Fruit fly (Drosophila melanogaster) whole organism, embryonic: Measurements from ENCODE around the gene Sumo.
A peak's percentile ranks its signal among the peaks of the same experiment; 100 is the strongest.

Experiments used
- Awh ChIP-seq: fragments of 200-800 bp; sonication (Bioruptor generic); IDR thresholded peaks from 2 replicates; pipeline ENCODE4, ENCODE4 v1.3.6; 2022; ENCODE audit warnings: missing biosample characterization, missing genetic modification characterization
- BEAF-32 ChIP-seq: fragments of 200-800 bp; sonication (Bioruptor generic); optimal IDR thresholded peaks from 3 replicates; lab custom pipeline; 2017; ENCODE audit warnings: missing biosample characterization, missing genetic modification characterization, mild to moderate bottlenecking, moderate library complexity, missing genetic modification reagents
- Bgb ChIP-seq: fragments of 200-800 bp; sonication (Bioruptor generic); IDR thresholded peaks from 2 replicates; pipeline ENCODE4 v1.3.6; 2022; ENCODE audit warnings: missing biosample characterization, missing genetic modification characterization; ENCODE audit not compliant: partially characterized antibody
- CG10274 ChIP-seq: fragments of 200-800 bp; sonication (Bioruptor generic); optimal IDR thresholded peaks from 3 replicates; lab custom pipeline; 2017; ENCODE audit warnings: missing biosample characterization, mild to moderate bottlenecking, missing genetic modification characterization
- CG10979 ChIP-seq: fragments of 200-800 bp; sonication (Bioruptor generic); optimal IDR thresholded peaks from 2 replicates; lab custom pipeline; 2018; ENCODE audit warnings: missing biosample characterization, mild to moderate bottlenecking, missing genetic modification characterization, moderate library complexity
- CG14710 ChIP-seq: fragments of 200-800 bp; sonication (Bioruptor generic); optimal IDR thresholded peaks from 3 replicates; lab custom pipeline; 2019; ENCODE audit warnings: missing biosample characterization, mild to moderate bottlenecking, missing genetic modification characterization, moderate library complexity
- CG14965 ChIP-seq: fragments of 200-800 bp; sonication (Bioruptor generic); optimal IDR thresholded peaks from 2 replicates; lab custom pipeline; 2016; ENCODE audit warnings: missing biosample characterization, missing genetic modification characterization, borderline replicate concordance
- CG15601 ChIP-seq: fragments of 200-800 bp; sonication (Bioruptor generic); optimal IDR thresholded peaks from 3 replicates; lab custom pipeline; 2019; ENCODE audit warnings: missing biosample characterization, mild to moderate bottlenecking, missing genetic modification characterization, moderate library complexity
- CG17385 ChIP-seq: fragments of 200-800 bp; sonication (Bioruptor generic); optimal IDR thresholded peaks from 3 replicates; lab custom pipeline; 2018; ENCODE audit warnings: missing biosample characterization, mild to moderate bottlenecking, missing genetic modification characterization
- CG2875 ChIP-seq: fragments of 200-800 bp; sonication (Bioruptor generic); optimal IDR thresholded peaks from 2 replicates; lab custom pipeline; 2017; ENCODE audit warnings: missing biosample characterization, mild to moderate bottlenecking, missing genetic modification characterization, missing genetic modification reagents
- CG33557 ChIP-seq: fragments of 200-800 bp; sonication (Bioruptor generic); optimal IDR thresholded peaks from 2 replicates; lab custom pipeline; 2019; ENCODE audit warnings: missing biosample characterization, mild to moderate bottlenecking, missing genetic modification characterization, moderate library complexity
- CG6272 ChIP-seq: fragments of 200-800 bp; sonication (Bioruptor generic); IDR thresholded peaks from 2 replicates; pipeline ENCODE4 v1.3.6; 2022; ENCODE audit warnings: missing biosample characterization, missing genetic modification characterization
- CG7786 ChIP-seq: fragments of 200-800 bp; sonication (Bioruptor generic); optimal IDR thresholded peaks from 2 replicates; lab custom pipeline; 2016; ENCODE audit warnings: missing biosample characterization, missing genetic modification characterization
- CG7963 ChIP-seq: fragments of 200-800 bp; sonication (Bioruptor generic); IDR thresholded peaks from 3 replicates; pipeline ENCODE4 v1.3.6; 2022; ENCODE audit warnings: missing biosample characterization, missing genetic modification characterization; ENCODE audit not compliant: partially characterized antibody
- CG8089 ChIP-seq: fragments of 200-800 bp; sonication (Bioruptor generic); optimal IDR thresholded peaks from 3 replicates; lab custom pipeline; 2016; ENCODE audit warnings: missing biosample characterization, missing genetic modification characterization
- CG9437 ChIP-seq: fragments of 200-800 bp; sonication (Bioruptor generic); optimal IDR thresholded peaks from 2 replicates; lab custom pipeline; 2018; ENCODE audit warnings: missing biosample characterization, mild to moderate bottlenecking, missing genetic modification characterization
- CG9609 ChIP-seq: fragments of 200-800 bp; sonication (Bioruptor generic); optimal IDR thresholded peaks from 3 replicates; lab custom pipeline; 2016; ENCODE audit warnings: missing biosample characterization, missing genetic modification characterization
- CG9817 ChIP-seq: fragments of 200-800 bp; sonication (Bioruptor generic); optimal IDR thresholded peaks from 2 replicates; lab custom pipeline; 2018; ENCODE audit warnings: missing biosample characterization, mild to moderate bottlenecking, missing genetic modification characterization, moderate library complexity
- D ChIP-seq, 2 experiments: fragments of 200-800 bp in 1 of 2; fragments of >200 bp in 1 of 2; sonication (Bioruptor generic) in 1 of 2; optimal IDR thresholded peaks; 2 replicates in 1 of 2; 3 replicates in 1 of 2; lab custom pipeline; 2017; ENCODE audit warnings: mild to moderate bottlenecking in 1 of 2, missing biosample characterization in 1 of 2, missing genetic modification characterization in 1 of 2, missing genetic modification reagents in 1 of 2
- Dip2 ChIP-seq: fragments of 200-800 bp; sonication (Bioruptor generic); IDR thresholded peaks from 2 replicates; pipeline ENCODE4 v1.3.6; 2022; ENCODE audit warnings: missing biosample characterization, missing genetic modification characterization
- Dref ChIP-seq: fragments of 200-800 bp; sonication (Bioruptor generic); IDR thresholded peaks from 2 replicates; pipeline ENCODE4 v1.3.6; 2022; ENCODE audit warnings: missing biosample characterization, missing genetic modification characterization
- GATAe ChIP-seq: fragments of 200-800 bp; sonication (Bioruptor generic); conservative IDR thresholded peaks from 2 replicates; pipeline ENCODE4 v1.3.6; 2022; ENCODE audit warnings: missing biosample characterization, missing genetic modification characterization
- H2.0 ChIP-seq: fragments of 200-800 bp; sonication (Bioruptor generic); IDR thresholded peaks from 2 replicates; pipeline ENCODE4 v1.3.6; 2022; ENCODE audit warnings: missing biosample characterization, missing genetic modification characterization
- HLH4C ChIP-seq: fragments of 200-800 bp; sonication (Bioruptor generic); IDR thresholded peaks from 3 replicates; pipeline ENCODE4 v1.3.6; 2022; ENCODE audit warnings: missing biosample characterization, missing genetic modification characterization; ENCODE audit not compliant: partially characterized antibody
- Hr3 ChIP-seq: fragments of 200-800 bp; sonication (Bioruptor generic); optimal IDR thresholded peaks from 3 replicates; lab custom pipeline; 2016; ENCODE audit warnings: missing biosample characterization, missing genetic modification characterization
- NC2α ChIP-seq: fragments of 200-800 bp; sonication (Bioruptor generic); optimal IDR thresholded peaks from 2 replicates; lab custom pipeline; 2016; ENCODE audit warnings: missing biosample characterization, missing genetic modification characterization
- NK7.1 ChIP-seq: fragments of 200-800 bp; sonication (Bioruptor generic); optimal IDR thresholded peaks from 3 replicates; lab custom pipeline; 2016; ENCODE audit warnings: missing biosample characterization, missing genetic modification characterization
- Neu2 ChIP-seq: fragments of 200-800 bp; sonication (Bioruptor generic); optimal IDR thresholded peaks from 3 replicates; lab custom pipeline; 2016; ENCODE audit warnings: missing biosample characterization, missing genetic modification characterization, borderline replicate concordance
- Ptx1 ChIP-seq: fragments of 200-800 bp; sonication (Bioruptor generic); IDR thresholded peaks from 2 replicates; pipeline ENCODE4 v1.3.6; 2022; ENCODE audit warnings: missing biosample characterization, missing genetic modification characterization
- Six4 ChIP-seq: fragments of 200-800 bp; sonication (Bioruptor generic); optimal IDR thresholded peaks from 2 replicates; lab custom pipeline; 2016; ENCODE audit warnings: missing biosample characterization, missing genetic modification characterization
- Sry-δ ChIP-seq: fragments of 200-800 bp; sonication (Bioruptor generic); optimal IDR thresholded peaks from 2 replicates; lab custom pipeline; 2016; ENCODE audit warnings: missing biosample characterization, missing genetic modification characterization
- Taf1 ChIP-seq: fragments of 200-800 bp; sonication (Bioruptor generic); IDR thresholded peaks from 2 replicates; pipeline ENCODE4 v1.3.6; 2022; ENCODE audit warnings: missing biosample characterization, missing genetic modification characterization
- Xbp1 ChIP-seq: fragments of 200-800 bp; sonication (Bioruptor generic); optimal IDR thresholded peaks from 3 replicates; lab custom pipeline; 2016; ENCODE audit warnings: missing biosample characterization, mild to moderate bottlenecking, missing genetic modification characterization
- btn ChIP-seq: fragments of 200-800 bp; sonication (Bioruptor generic); optimal IDR thresholded peaks from 2 replicates; lab custom pipeline; 2016; ENCODE audit warnings: missing biosample characterization, missing genetic modification characterization
- da ChIP-seq: fragments of 200-800 bp; sonication (Bioruptor generic); optimal IDR thresholded peaks from 2 replicates; lab custom pipeline; 2016; ENCODE audit warnings: missing biosample characterization, missing genetic modification characterization
- dmrt99B ChIP-seq: fragments of 200-800 bp; sonication (Bioruptor generic); optimal IDR thresholded peaks from 2 replicates; lab custom pipeline; 2018; ENCODE audit warnings: missing biosample characterization, mild to moderate bottlenecking, missing genetic modification characterization, moderate library complexity
- fru ChIP-seq: fragments of >200 bp; optimal IDR thresholded peaks from 2 replicates; lab custom pipeline; 2017
- hkb ChIP-seq, 2 experiments: fragments of 200-800 bp in 1 of 2; fragments of >200 bp in 1 of 2; sonication (Bioruptor generic) in 1 of 2; IDR thresholded peaks in 1 of 2; optimal IDR thresholded peaks in 1 of 2; 2 replicates each; pipeline versions ENCODE4 v1.3.6 to Lab custom; 2017 to 2022; ENCODE audit warnings: missing biosample characterization in 1 of 2, missing genetic modification characterization in 1 of 2
- lmd ChIP-seq: fragments of 200-800 bp; sonication (Bioruptor generic); IDR thresholded peaks from 2 replicates; pipeline ENCODE4 v1.3.6; 2022; ENCODE audit warnings: missing biosample characterization, missing genetic modification characterization
- lov ChIP-seq, 2 experiments: fragments of 200-800 bp in 1 of 2; fragments of >200 bp in 1 of 2; sonication (Bioruptor generic) in 1 of 2; IDR thresholded peaks in 1 of 2; optimal IDR thresholded peaks in 1 of 2; 2 replicates in 1 of 2; 3 replicates in 1 of 2; pipeline versions ENCODE4 v1.3.6 to Lab custom; 2017 to 2022; ENCODE audit warnings: missing biosample characterization in 1 of 2, missing genetic modification characterization in 1 of 2
- maf-S ChIP-seq: fragments of 200-800 bp; sonication (Bioruptor generic); optimal IDR thresholded peaks from 2 replicates; lab custom pipeline; 2016; ENCODE audit warnings: missing biosample characterization, missing genetic modification characterization
- mirr ChIP-seq: fragments of 200-800 bp; sonication (Bioruptor generic); optimal IDR thresholded peaks from 3 replicates; lab custom pipeline; 2018; ENCODE audit warnings: missing biosample characterization, mild to moderate bottlenecking, missing genetic modification characterization
- pita ChIP-seq: fragments of 200-800 bp; sonication (Bioruptor generic); optimal IDR thresholded peaks from 2 replicates; lab custom pipeline; 2017; ENCODE audit warnings: missing biosample characterization, mild to moderate bottlenecking, missing genetic modification characterization
- row ChIP-seq: fragments of 200-800 bp; sonication (Bioruptor generic); IDR thresholded peaks from 3 replicates; pipeline ENCODE4 v1.3.6; 2022; ENCODE audit warnings: missing biosample characterization, missing genetic modification characterization
- sens ChIP-seq: fragments of 200-800 bp; sonication (Bioruptor generic); peaks from one replicate; lab custom pipeline; 2016; ENCODE audit warnings: missing biosample characterization, missing genetic modification characterization
- sisA ChIP-seq: fragments of 200-800 bp; sonication (Bioruptor generic); IDR thresholded peaks from 2 replicates; pipeline ENCODE4 v1.3.6; 2022; ENCODE audit warnings: missing biosample characterization, missing genetic modification characterization
- slp2 ChIP-seq: fragments of 200-800 bp; sonication (Bioruptor generic); optimal IDR thresholded peaks from 2 replicates; lab custom pipeline; 2016; ENCODE audit warnings: missing biosample characterization, missing genetic modification characterization
- stc ChIP-seq: fragments of 200-800 bp; sonication (Bioruptor generic); IDR thresholded peaks from 2 replicates; pipeline ENCODE4 v1.3.6; 2022; ENCODE audit warnings: missing biosample characterization, missing genetic modification characterization
- tap ChIP-seq: fragments of 200-800 bp; optimal IDR thresholded peaks from 3 replicates; lab custom pipeline; 2019; ENCODE audit warnings: missing biosample characterization, mild to moderate bottlenecking, missing genetic modification characterization, moderate library complexity
- wek ChIP-seq: fragments of 200-800 bp; sonication (Bioruptor generic); optimal IDR thresholded peaks from 3 replicates; lab custom pipeline; 2018; ENCODE audit warnings: missing biosample characterization, mild to moderate bottlenecking, missing genetic modification characterization, moderate library complexity

The Sumo gene

dm6 chr2L:6991085-6991484, 23.6 kb upstream of the Sumo start (continued):
- TF ChIP-seq Six4: no peak
- TF ChIP-seq Neu2 (GFP tag; lab: Kevin White, UChicago): no peak
- TF ChIP-seq fru: no peak
- TF ChIP-seq btn (GFP tag; lab: Kevin White, UChicago): no peak
- TF ChIP-seq pita (GFP tag; lab: Kevin White, UChicago): no peak
- no peak for TF ChIP-seq Dip2 (GFP tag; lab: Robert Waterston, UW)
- TF ChIP-seq Ptx1 (GFP tag; lab: Robert Waterston, UW): peak; percentile 34; the same call in 1 of the 2 replicates
- peak; percentile 25; the same call in 1 of the 3 replicates for TF ChIP-seq row (GFP tag; lab: Robert Waterston, UW)
- no peak for TF ChIP-seq CG7963
- no peak for TF ChIP-seq slp2 (GFP tag; lab: Kevin White, UChicago)
- no peak for TF ChIP-seq lov (optimal IDR thresholded peaks at IDR 0.05; lab: Kevin White, UChicago)
- TF ChIP-seq lov (GFP tag; IDR thresholded peaks at IDR 0.05; lab: Robert Waterston, UW): 0 out of 3 replicates have a peak, but pooled peaks have one; percentile 20
- no peak for TF ChIP-seq GATAe
- no peak for TF ChIP-seq NC2α (GFP tag; lab: Kevin White, UChicago)
- TF ChIP-seq Dref (GFP tag; lab: Robert Waterston, UW): no peak
- TF ChIP-seq CG10274: no peak
- TF ChIP-seq CG8089 (GFP tag; lab: Kevin White, UChicago): no peak
- TF ChIP-seq lmd: 0 out of 2 replicates have a peak, but pooled peaks have one; percentile 8
- no peak for TF ChIP-seq wek (GFP tag; lab: Kevin White, UChicago)
- TF ChIP-seq HLH4C: no peak
- no peak for TF ChIP-seq CG7786 (GFP tag; lab: Kevin White, UChicago)
- no peak for TF ChIP-seq CG2875 (GFP tag; lab: Kevin White, UChicago)
- 0 out of 2 replicates have a peak, but pooled peaks have one; percentile 6 for TF ChIP-seq H2.0 (GFP tag; lab: Robert Waterston, UW)
- no peak for TF ChIP-seq BEAF-32 (GFP tag; lab: Kevin White, UChicago)
- no peak for TF ChIP-seq hkb (optimal IDR thresholded peaks at IDR 0.05; lab: Kevin White, UChicago)
- 0 out of 2 replicates have a peak, but pooled peaks have one; percentile 16 for TF ChIP-seq hkb (GFP tag; IDR thresholded peaks at IDR 0.05; lab: Robert Waterston, UW)
- TF ChIP-seq CG9437 (GFP tag; lab: Kevin White, UChicago): no peak
- no peak for TF ChIP-seq stc
- TF ChIP-seq sens (GFP tag; lab: Kevin White, UChicago): peak; percentile 88
- TF ChIP-seq dmrt99B (tag; lab: Kevin White, UChicago): peak; percentile 19
- TF ChIP-seq Bgb (GFP tag; lab: Robert Waterston, UW): no peak
- TF ChIP-seq CG9609 (GFP tag; lab: Kevin White, UChicago): no peak
- no peak for TF ChIP-seq CG15601
- TF ChIP-seq CG14965 (GFP tag; lab: Kevin White, UChicago): no peak
- TF ChIP-seq Awh (GFP tag; lab: Robert Waterston, UW): no peak
- peak; percentile 47 for TF ChIP-seq sisA
- TF ChIP-seq CG17385 (GFP tag; lab: Kevin White, UChicago): no peak
- no peak for TF ChIP-seq maf-S (GFP tag; lab: Kevin White, UChicago)
- no peak for TF ChIP-seq CG14710
- TF ChIP-seq tap (tag; lab: Kevin White, UChicago): no peak
- no peak for TF ChIP-seq CG9817
- TF ChIP-seq da (GFP tag; lab: Kevin White, UChicago): no peak
- no peak for TF ChIP-seq D (optimal IDR thresholded peaks at IDR 0.05; lab: Kevin White, UChicago)
- no peak for TF ChIP-seq D (GFP tag; optimal IDR thresholded peaks at IDR 0.05; lab: Kevin White, UChicago)
- TF ChIP-seq Taf1: no peak
- TF ChIP-seq CG33557 (GFP tag; lab: Kevin White, UChicago): no peak
- TF ChIP-seq Xbp1 (GFP tag; lab: Kevin White, UChicago): peak; percentile 27
- TF ChIP-seq CG6272 (GFP tag; lab: Robert Waterston, UW): no peak
- TF ChIP-seq Sry-δ (GFP tag; lab: Kevin White, UChicago): no peak
- TF ChIP-seq mirr (GFP tag; lab: Kevin White, UChicago): no peak
- no peak for TF ChIP-seq Hr3 (GFP tag; lab: Kevin White, UChicago)
- no peak for TF ChIP-seq NK7.1
- peak; percentile 5 for TF ChIP-seq CG10979 (tag; lab: Kevin White, UChicago)
